Worm (Caenorhabditis elegans) whole organism, L4 larva: Measurements from ENCODE around the gene clpf-1.

ENCODE experiments used
- F49E8.2 ChIP-seq: sonication (generic microtip); optimal IDR thresholded peaks from 2 replicates; lab custom pipeline; 2016; ENCODE audit warnings: missing compliant biosample characterization, mild to moderate bottlenecking, missing genetic modification characterization, borderline replicate concordance
- R02D3.7 ChIP-seq: fragments of 150-350 bp; sonication (generic microtip); optimal IDR thresholded peaks from 3 replicates; lab custom pipeline; 2014; ENCODE audit warnings: missing biosample characterization, missing genetic modification characterization
- T26A8.4 ChIP-seq: fragments of 200-800 bp; sonication (Bioruptor generic); IDR thresholded peaks from 2 replicates; pipeline ENCODE4 v1.3.6; 2022; ENCODE audit warnings: missing genetic modification characterization, missing compliant biosample characterization
- Y75B8A.6 ChIP-seq: fragments of 200-800 bp; sonication (Bioruptor generic); IDR thresholded peaks from 2 replicates; pipeline ENCODE4 v1.3.6; 2022; ENCODE audit warnings: missing genetic modification reagents, missing genetic modification characterization, missing compliant biosample characterization
- aha-1 ChIP-seq: fragments of 150-350 bp; peaks from one replicate; lab custom pipeline; 2014; ENCODE audit warnings: missing biosample characterization, missing genetic modification characterization
- ama-1 ChIP-seq: fragments of 150-350 bp; optimal IDR thresholded peaks from 2 replicates; lab custom pipeline; 2014; ENCODE audit warnings: inconsistent platforms, mixed read lengths
- ceh-44 ChIP-seq: fragments of 200-800 bp; sonication (Bioruptor generic); IDR thresholded peaks from 2 replicates; pipeline ENCODE4 v1.3.6; 2022; ENCODE audit warnings: missing genetic modification reagents, missing genetic modification characterization, missing compliant biosample characterization
- ces-1 ChIP-seq: fragments of 150-350 bp; sonication (generic microtip); optimal IDR thresholded peaks from 4 replicates; lab custom pipeline; 2014; ENCODE audit warnings: missing biosample characterization, missing genetic modification reagents, missing genetic modification characterization
- dmd-9 ChIP-seq: fragments of 200-800 bp; sonication (Bioruptor generic); IDR thresholded peaks from 2 replicates; pipeline ENCODE4 v1.3.6; 2022; ENCODE audit warnings: missing genetic modification reagents, missing genetic modification characterization, missing compliant biosample characterization
- dpl-1 ChIP-seq: fragments of 150-350 bp; optimal IDR thresholded peaks from 2 replicates; lab custom pipeline; 2014; ENCODE audit warnings: missing biosample characterization, missing genetic modification reagents, missing genetic modification characterization
- dve-1 ChIP-seq: sonication (generic microtip); optimal IDR thresholded peaks from 2 replicates; lab custom pipeline; 2017; ENCODE audit warnings: antibody characterized with exemption, mild to moderate bottlenecking, missing genetic modification characterization, missing compliant biosample characterization; ENCODE audit not compliant: insufficient read depth
- hif-1 ChIP-seq, 2 experiments: sonication (generic microtip); optimal IDR thresholded peaks; 2 replicates each; lab custom pipeline; 2016 to 2017; ENCODE audit warnings: missing compliant biosample characterization in 2 of 2, missing genetic modification characterization in 2 of 2, missing genetic modification reagents in 2 of 2, missing genotype in 2 of 2, mild to moderate bottlenecking in 1 of 2
- hlh-11 ChIP-seq: fragments of 200-800 bp; sonication (Bioruptor generic); optimal IDR thresholded peaks from 2 replicates; lab custom pipeline; 2018; ENCODE audit warnings: mild to moderate bottlenecking, missing genetic modification characterization, missing compliant biosample characterization
- hlh-30 ChIP-seq: sonication (generic microtip); optimal IDR thresholded peaks from 2 replicates; lab custom pipeline; 2017; ENCODE audit warnings: antibody characterized with exemption, mild to moderate bottlenecking, missing genetic modification characterization, missing compliant biosample characterization; ENCODE audit not compliant: insufficient read depth
- lim-7 ChIP-seq: fragments of 200-800 bp; sonication (Bioruptor generic); IDR thresholded peaks from 2 replicates; pipeline ENCODE4 v1.3.6; 2022; ENCODE audit warnings: missing genetic modification characterization, missing compliant biosample characterization
- lin-13 ChIP-seq: fragments of 150-350 bp; optimal IDR thresholded peaks from 2 replicates; lab custom pipeline; 2014; ENCODE audit warnings: missing biosample characterization, missing genetic modification reagents, missing genetic modification characterization
- lin-38 ChIP-seq: fragments of 200-800 bp; sonication (Bioruptor generic); IDR thresholded peaks from 2 replicates; pipeline ENCODE4 v1.3.6; 2022; ENCODE audit warnings: missing genetic modification reagents, missing genetic modification characterization, missing compliant biosample characterization
- lsy-2 ChIP-seq, 2 experiments: fragments of 150-350 bp in 1 of 2; sonication (generic microtip) in 1 of 2; optimal IDR thresholded peaks; 2 replicates each; lab custom pipeline; 2014 to 2017; ENCODE audit warnings: missing biosample characterization in 2 of 2, missing genetic modification characterization in 2 of 2
- mdl-1 ChIP-seq, 2 experiments: fragments of 150-350 bp in 1 of 2; sonication (generic microtip) in 1 of 2; optimal IDR thresholded peaks; 2 replicates each; lab custom pipeline; 2014 to 2017; ENCODE audit warnings: missing biosample characterization in 2 of 2, missing genetic modification characterization in 2 of 2
- mep-1 ChIP-seq: fragments of 150-350 bp; sonication (generic microtip); optimal IDR thresholded peaks from 3 replicates; lab custom pipeline; 2014; ENCODE audit warnings: missing biosample characterization, missing genetic modification characterization
- mxl-3 ChIP-seq: fragments of 200-800 bp; sonication (Bioruptor generic); optimal IDR thresholded peaks from 2 replicates; lab custom pipeline; 2018; ENCODE audit warnings: mild to moderate bottlenecking, missing genetic modification characterization, missing compliant biosample characterization
- nhr-111 ChIP-seq: fragments of 200-800 bp; sonication (Bioruptor generic); optimal IDR thresholded peaks from 2 replicates; lab custom pipeline; 2018; ENCODE audit warnings: mild to moderate bottlenecking, missing genetic modification characterization, missing compliant biosample characterization
- nhr-6 ChIP-seq: fragments of 150-350 bp; optimal IDR thresholded peaks from 2 replicates; lab custom pipeline; 2014; ENCODE audit warnings: missing biosample characterization, missing genetic modification characterization
- nhr-76 ChIP-seq: fragments of 150-350 bp; optimal IDR thresholded peaks from 2 replicates; lab custom pipeline; 2014; ENCODE audit warnings: missing biosample characterization, missing genetic modification characterization
- nhr-77 ChIP-seq: fragments of 150-350 bp; optimal IDR thresholded peaks from 2 replicates; lab custom pipeline; 2014; ENCODE audit warnings: missing biosample characterization, missing genetic modification characterization
- php-3 ChIP-seq: fragments of 200-800 bp; sonication (Bioruptor generic); IDR thresholded peaks from 2 replicates; pipeline ENCODE4 v1.3.6; 2022; ENCODE audit warnings: missing genetic modification reagents, missing genetic modification characterization, missing compliant biosample characterization
- rbr-2 ChIP-seq: sonication (generic microtip); optimal IDR thresholded peaks from 2 replicates; lab custom pipeline; 2016; ENCODE audit warnings: missing genotype, missing genetic modification characterization, missing compliant biosample characterization
- unc-130 ChIP-seq: sonication (generic microtip); optimal IDR thresholded peaks from 2 replicates; lab custom pipeline; 2016; ENCODE audit warnings: missing genetic modification reagents, missing genetic modification characterization, missing compliant biosample characterization
- vab-7 ChIP-seq: fragments of 200-800 bp; sonication (Bioruptor generic); IDR thresholded peaks from 2 replicates; pipeline ENCODE4 v1.3.6; 2022; ENCODE audit warnings: missing genetic modification reagents, missing genetic modification characterization, missing compliant biosample characterization
- zfp-3 ChIP-seq: fragments of 200-800 bp; sonication (Bioruptor generic); conservative IDR thresholded peaks from 2 replicates; pipeline ENCODE4 v1.3.6; 2022; ENCODE audit warnings: missing genetic modification reagents, missing genetic modification characterization, missing compliant biosample characterization
- zip-11 ChIP-seq: fragments of 200-800 bp; sonication (Bioruptor generic); IDR thresholded peaks from 2 replicates; pipeline ENCODE4 v1.3.6; 2022; ENCODE audit warnings: missing genetic modification characterization, missing compliant biosample characterization
- ztf-11 ChIP-seq: fragments of 150-350 bp; optimal IDR thresholded peaks from 2 replicates; lab custom pipeline; 2014; ENCODE audit warnings: missing biosample characterization, missing genetic modification characterization

Gene clpf-1

DNA sequence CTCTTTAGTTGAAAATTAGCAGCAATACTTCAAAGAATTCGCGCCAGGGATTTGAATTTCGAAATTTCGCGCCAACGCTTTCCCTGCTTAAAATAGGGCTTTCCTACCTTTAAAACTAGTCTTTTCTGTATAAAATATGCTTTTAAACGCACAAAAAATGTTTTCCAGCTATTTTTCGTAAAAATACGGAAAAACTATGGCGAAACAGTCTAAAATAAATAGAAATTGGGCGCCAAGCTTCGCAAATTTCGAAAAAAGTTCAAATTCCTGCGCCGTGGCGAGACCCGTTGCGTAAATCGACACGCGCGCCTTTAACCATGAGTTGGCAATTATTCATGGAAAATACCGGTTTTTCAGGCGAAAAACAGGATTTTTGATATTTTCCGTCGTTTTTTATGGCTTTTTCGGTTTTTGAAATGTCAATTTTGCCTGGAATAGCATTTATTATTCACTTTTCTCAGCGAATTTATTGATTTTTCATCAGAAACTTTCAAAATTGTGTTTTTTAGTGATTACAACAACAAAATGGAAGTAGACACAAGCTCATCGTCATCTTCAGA, 6.9 kb downstream of the clpf-1 start, which contains the start of the genes npp-9 and F59A2.5:
Gene npp-9, minus strand, starts transcription at position 126 of the 560 bp plus-strand sequence.
Gene F59A2.5, plus strand, starts transcription at position 510 of the 560 bp plus-strand sequence.
- TF ChIP-seq R02D3.7 (tag; lab: Kevin White, UChicago), result peak; percentile 86
- TF ChIP-seq Y75B8A.6 (GFP tag; lab: Robert Waterston, UW), result no peak
- TF ChIP-seq mdl-1 (tag; optimal IDR thresholded peaks at IDR 0.05; lab: Kevin White, UChicago), result peak in 1 of 2 experiments; percentile 42
- no peak for TF ChIP-seq ces-1 (GFP tag; lab: Kevin White, UChicago)
- peak; percentile 19 for TF ChIP-seq dve-1
- peak; percentile 21 for TF ChIP-seq hlh-11 (tag; lab: Kevin White, UChicago)
- TF ChIP-seq ztf-11 (tag; lab: Kevin White, UChicago), result no peak
- no peak for TF ChIP-seq mxl-3 (GFP tag; lab: Kevin White, UChicago)
- TF ChIP-seq dpl-1 (GFP tag; lab: Kevin White, UChicago), result peak; percentile 73
- TF ChIP-seq nhr-77, result peak; percentile 57
- peak; percentile 0 for TF ChIP-seq rbr-2 (tag; lab: Kevin White, UChicago)
- peak; percentile 36 for TF ChIP-seq mep-1 (tag; lab: Kevin White, UChicago)
- peak; percentile 3 for TF ChIP-seq nhr-6 (tag; lab: Kevin White, UChicago)
- peak; percentile 70 for TF ChIP-seq hlh-30 (tag; lab: Kevin White, UChicago)
- TF ChIP-seq aha-1, result peak; percentile 86
- peak; percentile 52 for TF ChIP-seq lin-38
- TF ChIP-seq lsy-2 (tag; optimal IDR thresholded peaks at IDR 0.05; lab: Kevin White, UChicago), result peak in 1 of 2 experiments; percentile 76
- TF ChIP-seq F49E8.2 (tag; lab: Kevin White, UChicago), result peak; percentile 30
- TF ChIP-seq unc-130 (GFP tag; lab: Kevin White, UChicago), result peak; percentile 46

DNA sequence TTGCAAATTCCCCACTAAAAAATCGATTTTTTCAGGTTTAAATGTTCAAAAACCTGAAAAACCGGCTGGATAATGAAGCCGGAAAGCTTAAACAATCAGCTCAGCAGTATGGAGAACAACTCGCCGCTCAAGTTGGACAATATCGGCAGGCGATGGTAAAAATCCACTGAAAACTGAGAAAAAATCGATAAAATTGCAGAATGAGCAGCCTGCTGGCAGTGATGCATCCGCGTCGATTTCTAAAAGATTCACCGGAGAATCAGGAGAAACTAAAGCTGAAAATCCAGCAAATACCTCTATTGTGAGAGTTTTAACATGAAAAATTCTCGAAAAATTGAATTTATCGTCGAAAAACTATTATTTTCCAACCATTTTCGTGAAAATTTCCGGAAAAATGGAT, 8.0 kb downstream of the clpf-1 start, which contains the start of gene golg-4:
Gene golg-4, plus strand, starts transcription at position 34 of the 400 bp plus-strand sequence.
- TF ChIP-seq ceh-44 (no peak), mxl-3 (GFP tag; lab: Kevin White, UChicago) (no peak), vab-7 (GFP tag; lab: Robert Waterston, UW) (no peak), T26A8.4 (peak; percentile 29; the same call in 1 of the 2 replicates), zip-11 (GFP tag; lab: Robert Waterston, UW) (no peak), hif-1 (tag; optimal IDR thresholded peaks at IDR 0.05; lab: Kevin White, UChicago) (no peak), zfp-3 (GFP tag; lab: Robert Waterston, UW) (no peak), nhr-76 (tag; lab: Kevin White, UChicago) (no peak), php-3 (GFP tag; lab: Robert Waterston, UW) (0 out of 2 replicates have a peak, but pooled peaks have one; percentile 12), ama-1 (lab: Kevin White, UChicago) (peak; percentile 35), lim-7 (no peak)

DNA sequence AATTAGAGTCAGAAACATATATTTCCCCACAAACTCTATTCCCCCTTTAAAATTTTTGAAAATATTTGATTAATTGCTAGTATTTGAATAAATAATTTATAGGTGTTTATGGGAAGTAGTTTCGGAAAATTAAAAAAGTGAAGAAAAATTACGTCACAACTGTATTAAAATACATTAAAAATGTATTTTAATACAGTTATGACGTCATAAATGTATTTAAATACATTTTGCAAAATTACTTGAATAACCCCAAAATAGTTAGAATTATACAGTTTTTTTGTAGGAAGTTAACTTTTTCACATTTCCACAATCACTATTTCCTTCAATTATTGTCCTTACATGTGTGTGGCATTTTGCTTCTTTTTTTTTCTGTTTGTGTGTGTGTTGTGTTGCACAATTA, 15.9 kb downstream of the clpf-1 start:
- TF ChIP-seq aha-1, result peak; percentile 82
- TF ChIP-seq nhr-111, result no peak

DNA sequence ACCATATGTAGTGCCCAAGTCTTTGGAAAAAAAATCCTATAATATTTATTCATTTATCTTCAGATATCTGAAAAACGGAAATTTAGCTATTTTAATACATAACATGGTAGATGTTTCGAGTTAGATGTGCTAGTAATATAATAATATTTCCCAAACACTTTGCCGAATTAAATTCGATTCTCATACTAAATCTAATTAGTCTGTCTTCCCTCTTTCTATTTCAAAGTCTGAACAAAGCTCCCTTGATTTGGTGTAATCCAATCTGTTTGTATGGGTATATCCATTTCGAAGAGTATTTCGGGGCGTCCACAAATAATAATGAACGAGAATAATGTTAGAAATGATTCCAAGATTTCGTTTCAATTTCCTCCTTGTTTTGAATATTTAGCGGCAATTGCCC, 16.9 kb downstream of the clpf-1 start:
- TF ChIP-seq ces-1 (GFP tag; lab: Kevin White, UChicago) (peak; percentile 19), lin-13 (GFP tag; lab: Kevin White, UChicago) (no peak)

DNA sequence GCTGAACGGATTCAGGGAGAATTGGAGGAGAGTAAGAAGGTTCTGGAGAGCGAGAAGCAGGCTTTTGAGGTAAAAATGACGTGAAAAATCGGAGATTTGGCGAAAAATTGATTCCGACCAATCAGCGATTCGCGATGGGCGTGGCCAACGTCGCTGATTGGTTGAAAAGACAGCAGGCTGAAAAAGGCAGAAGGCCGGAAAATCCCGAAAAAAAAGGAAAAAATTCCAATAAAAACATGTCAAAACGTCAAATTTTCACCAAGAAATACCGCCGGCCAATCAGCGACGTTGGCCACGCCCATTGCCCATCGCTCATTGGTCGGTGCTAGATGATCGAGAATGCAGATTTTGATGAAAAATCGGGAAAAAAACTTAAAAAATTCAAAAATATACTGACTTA, 19.9 kb downstream of the clpf-1 start:
- TF ChIP-seq nhr-111 (no peak), F49E8.2 (tag; lab: Kevin White, UChicago) (no peak), nhr-76 (tag; lab: Kevin White, UChicago) (no peak), dmd-9 (GFP tag; lab: Robert Waterston, UW) (no peak)
